Worm (Caenorhabditis elegans): Measurements from ENCODE around the gene C47A4.3.

ce11 chrIV:13716735-13717134, 25.4 kb downstream of the C47A4.3 start:
- TF ChIP-seq zfp-2 (tag; optimal IDR thresholded peaks at IDR 0.05) (no peak), mep-1 (tag; optimal IDR thresholded peaks at IDR 0.05) (no peak), nhr-11 (tag; optimal IDR thresholded peaks at IDR 0.05) (no peak), Y105C5A.15 (GFP tag; IDR thresholded peaks at IDR 0.05) (no peak), ceh-20 (GFP tag; IDR thresholded peaks at IDR 0.05) (no peak), mdt-29 (GFP tag; IDR thresholded peaks at IDR 0.05) (no peak), daf-19 (GFP tag; conservative IDR thresholded peaks at IDR 0.05) (no peak)

Data from whole organism, L4 larva.